Worm (Caenorhabditis elegans) whole organism, mixed stage, embryonic: ENCODE data around the gene F37A8.1.

ENCODE experiments used
- elt-1 ChIP-seq: sonication (generic microtip); optimal IDR thresholded peaks from 2 replicates; lab custom pipeline; 2017; ENCODE audit warnings: missing genetic modification characterization, mild to moderate bottlenecking, missing compliant biosample characterization, antibody characterized with exemption, moderate library complexity, borderline replicate concordance; ENCODE audit not compliant: insufficient read depth
- hlh-1 ChIP-seq: fragments of 150-350 bp; optimal IDR thresholded peaks from 2 replicates; lab custom pipeline; 2014; ENCODE audit warnings: missing biosample characterization, missing genetic modification reagents, missing genetic modification characterization
- nhr-28 ChIP-seq: fragments of 150-350 bp; optimal IDR thresholded peaks from 2 replicates; lab custom pipeline; 2014; ENCODE audit warnings: missing biosample characterization, missing genetic modification characterization
- nhr-76 ChIP-seq: sonication (generic microtip); optimal IDR thresholded peaks from 2 replicates; lab custom pipeline; 2017; ENCODE audit warnings: missing biosample characterization, missing genetic modification characterization
- pha-4 ChIP-seq: fragments of 150-350 bp; optimal IDR thresholded peaks from 2 replicates; lab custom pipeline; 2018; ENCODE audit warnings: missing biosample characterization, missing genetic modification reagents, missing genetic modification characterization

- TF ChIP-seq hlh-1 (tag; lab: Kevin White, UChicago) (no peak), elt-1 (no peak), nhr-28 (tag; lab: Kevin White, UChicago) (no peak), nhr-76 (no peak), pha-4 (no peak)
Observed at ce11 chrIII:3926116-3926515, 2.1 kb upstream of the F37A8.1 start, which contains the start of gene ZK1058.9.
